Worm (Caenorhabditis elegans) whole organism, early embryonic: ENCODE results near the gene fdgt-1.

Source experiments
- ama-1 ChIP-seq: fragments of 150-350 bp; optimal IDR thresholded peaks from 2 replicates; lab custom pipeline; 2014
- ets-7 ChIP-seq: sonication (generic microtip); optimal IDR thresholded peaks from 2 replicates; lab custom pipeline; 2016; ENCODE audit warnings: missing genotype, missing genetic modification characterization, missing compliant biosample characterization
- flt-1 ChIP-seq: fragments of 200-800 bp; sonication (Bioruptor generic); IDR thresholded peaks from 2 replicates; pipeline ENCODE4 v1.3.6; 2022; ENCODE audit warnings: missing genetic modification characterization, missing compliant biosample characterization
- hnd-1 ChIP-seq: sonication (generic microtip); optimal IDR thresholded peaks from 2 replicates; lab custom pipeline; 2016; ENCODE audit warnings: missing genetic modification characterization, missing compliant biosample characterization
- pes-1 ChIP-seq: fragments of 200-800 bp; sonication (Bioruptor generic); IDR thresholded peaks from 2 replicates; pipeline ENCODE4 v1.3.6; 2022; ENCODE audit warnings: missing genetic modification reagents, missing genetic modification characterization, missing compliant biosample characterization

ce11 chrII:1478522-1478921 lies 25.8 kb upstream of the fdgt-1 start:
- TF ChIP-seq ets-7, result no peak
- TF ChIP-seq flt-1 (GFP tag; lab: Robert Waterston, UW), result no peak
- no peak for TF ChIP-seq ama-1
- no peak for TF ChIP-seq hnd-1 (tag; lab: Kevin White, UChicago)
- TF ChIP-seq pes-1 (GFP tag; lab: Robert Waterston, UW), result no peak
